Fruit fly (Drosophila melanogaster) whole organism, embryonic: ENCODE results near the gene Parg.
A peak's percentile ranks its signal among the peaks of the same experiment; 100 is the strongest.

Experiments used
- Ada2b ChIP-seq: fragments of 200-800 bp; sonication (Bioruptor generic); IDR thresholded peaks from 2 replicates; pipeline ENCODE4 v1.3.6; 2022; ENCODE audit warnings: missing biosample characterization, missing genetic modification characterization
- CG10209 ChIP-seq: fragments of 200-800 bp; sonication (Bioruptor generic); optimal IDR thresholded peaks from 3 replicates; lab custom pipeline; 2017; ENCODE audit warnings: missing biosample characterization, mild to moderate bottlenecking, missing genetic modification characterization, missing genetic modification reagents
- CG10654 ChIP-seq: fragments of 200-800 bp; sonication (Bioruptor generic); optimal IDR thresholded peaks from 2 replicates; lab custom pipeline; 2016; ENCODE audit warnings: missing biosample characterization, missing genetic modification characterization
- CG11504 ChIP-seq: fragments of 200-800 bp; sonication (Bioruptor generic); optimal IDR thresholded peaks from 3 replicates; lab custom pipeline; 2019; ENCODE audit warnings: missing biosample characterization, mild to moderate bottlenecking, missing genetic modification characterization, moderate library complexity
- CG15011 ChIP-seq: fragments of 200-800 bp; sonication (Bioruptor generic); optimal IDR thresholded peaks from 3 replicates; lab custom pipeline; 2018; ENCODE audit warnings: missing biosample characterization, mild to moderate bottlenecking, missing genetic modification characterization
- CG15514 ChIP-seq: fragments of 200-800 bp; sonication (Bioruptor generic); optimal IDR thresholded peaks from 3 replicates; lab custom pipeline; 2017; ENCODE audit warnings: missing biosample characterization, missing genetic modification characterization, mild to moderate bottlenecking, moderate library complexity, missing genetic modification reagents
- CG17361 ChIP-seq: fragments of 200-800 bp; sonication (Bioruptor generic); IDR thresholded peaks from 3 replicates; pipeline ENCODE4 v1.3.6; 2022; ENCODE audit warnings: missing biosample characterization, missing genetic modification characterization
- CG2120 ChIP-seq: fragments of 200-800 bp; sonication (Bioruptor generic); optimal IDR thresholded peaks from 3 replicates; lab custom pipeline; 2016; ENCODE audit warnings: missing biosample characterization, missing genetic modification characterization
- CG32532 ChIP-seq: fragments of 200-800 bp; sonication (Bioruptor generic); IDR thresholded peaks from 2 replicates; pipeline ENCODE4 v1.3.6; 2022; ENCODE audit warnings: missing biosample characterization, missing genetic modification characterization
- CG5180 ChIP-seq: fragments of 200-800 bp; sonication (Bioruptor generic); optimal IDR thresholded peaks from 3 replicates; lab custom pipeline; 2017; ENCODE audit warnings: missing biosample characterization, missing genetic modification characterization, mild to moderate bottlenecking, moderate library complexity, missing genetic modification reagents
- CG6791 ChIP-seq: fragments of 200-800 bp; sonication (Bioruptor generic); IDR thresholded peaks from 3 replicates; pipeline ENCODE4 v1.3.6; 2022; ENCODE audit warnings: missing biosample characterization, missing genetic modification characterization; ENCODE audit not compliant: partially characterized antibody
- CG9727 ChIP-seq: fragments of 200-800 bp; sonication (Bioruptor generic); optimal IDR thresholded peaks from 3 replicates; lab custom pipeline; 2017; ENCODE audit warnings: missing biosample characterization, mild to moderate bottlenecking, missing genetic modification characterization
- CG9932 ChIP-seq: fragments of 200-800 bp; sonication (Bioruptor generic); IDR thresholded peaks from 2 replicates; pipeline ENCODE4 v1.3.6; 2022; ENCODE audit warnings: missing biosample characterization, missing genetic modification characterization
- Dek ChIP-seq: fragments of 200-800 bp; sonication (Bioruptor generic); optimal IDR thresholded peaks from 3 replicates; lab custom pipeline; 2019; ENCODE audit warnings: missing biosample characterization, mild to moderate bottlenecking, missing genetic modification characterization, moderate library complexity
- Drgx ChIP-seq: fragments of 200-800 bp; sonication (Bioruptor generic); IDR thresholded peaks from 2 replicates; pipeline ENCODE4 v1.3.6; 2022; ENCODE audit warnings: missing biosample characterization, missing genetic modification characterization
- Ets97D ChIP-seq: fragments of 200-800 bp; sonication (Bioruptor generic); optimal IDR thresholded peaks from 3 replicates; lab custom pipeline; 2016; ENCODE audit warnings: missing biosample characterization, missing genetic modification characterization
- Fer2 ChIP-seq: fragments of 200-800 bp; sonication (Bioruptor generic); optimal IDR thresholded peaks from 2 replicates; lab custom pipeline; 2018; ENCODE audit warnings: missing biosample characterization, mild to moderate bottlenecking, missing genetic modification characterization, moderate library complexity
- GATAe ChIP-seq: fragments of 200-800 bp; sonication (Bioruptor generic); conservative IDR thresholded peaks from 2 replicates; pipeline ENCODE4 v1.3.6; 2022; ENCODE audit warnings: missing biosample characterization, missing genetic modification characterization
- H15 ChIP-seq: fragments of 200-800 bp; sonication (Bioruptor generic); IDR thresholded peaks from 3 replicates; pipeline ENCODE4 v1.3.6; 2022; ENCODE audit warnings: missing biosample characterization, missing genetic modification characterization
- Hmx ChIP-seq: fragments of 200-800 bp; sonication (Bioruptor generic); optimal IDR thresholded peaks from 2 replicates; lab custom pipeline; 2016; ENCODE audit warnings: missing biosample characterization, missing genetic modification characterization
- Meics ChIP-seq: fragments of 200-800 bp; sonication (Bioruptor generic); optimal IDR thresholded peaks from 2 replicates; lab custom pipeline; 2017; ENCODE audit warnings: missing biosample characterization, mild to moderate bottlenecking, missing genetic modification characterization
- Mrtf ChIP-seq: fragments of 200-800 bp; sonication (Bioruptor generic); IDR thresholded peaks from 3 replicates; pipeline ENCODE4 v1.3.6; 2022; ENCODE audit warnings: missing biosample characterization, missing genetic modification characterization
- Poxn ChIP-seq: fragments of 200-800 bp; sonication (Bioruptor generic); IDR thresholded peaks from 2 replicates; pipeline ENCODE4 v1.3.6; 2022; ENCODE audit warnings: missing biosample characterization, missing genetic modification characterization
- Sox102F ChIP-seq: fragments of 200-800 bp; sonication (Bioruptor generic); optimal IDR thresholded peaks from 2 replicates; lab custom pipeline; 2018; ENCODE audit warnings: missing biosample characterization, mild to moderate bottlenecking, missing genetic modification characterization, moderate library complexity
- Tbp ChIP-seq: fragments of >200 bp; optimal IDR thresholded peaks from 2 replicates; lab custom pipeline; 2018; ENCODE audit warnings: missing biosample characterization, missing genetic modification characterization
- Usf ChIP-seq: fragments of 200-800 bp; sonication (Bioruptor generic); optimal IDR thresholded peaks from 2 replicates; lab custom pipeline; 2017; ENCODE audit warnings: missing genotype, missing biosample characterization, missing genetic modification characterization
- ase ChIP-seq: fragments of 200-800 bp; sonication (Bioruptor generic); IDR thresholded peaks from 3 replicates; pipeline ENCODE4 v1.3.6; 2022; ENCODE audit warnings: missing biosample characterization, missing genetic modification characterization
- bcd ChIP-seq: fragments of 200-800 bp; sonication (Bioruptor generic); optimal IDR thresholded peaks from 2 replicates; lab custom pipeline; 2017; ENCODE audit warnings: missing biosample characterization, mild to moderate bottlenecking, missing genetic modification characterization
- cad ChIP-seq: fragments of >200 bp; optimal IDR thresholded peaks from 2 replicates; lab custom pipeline; 2017; ENCODE audit warnings: missing biosample characterization, missing genetic modification characterization
- chn ChIP-seq: fragments of 200-800 bp; sonication (Bioruptor generic); optimal IDR thresholded peaks from 2 replicates; lab custom pipeline; 2016; ENCODE audit warnings: missing biosample characterization, missing genetic modification characterization
- croc ChIP-seq: fragments of 200-800 bp; sonication (Bioruptor generic); conservative IDR thresholded peaks from 3 replicates; pipeline ENCODE4 v1.3.6; 2022; ENCODE audit warnings: missing biosample characterization, missing genetic modification characterization
- cwo ChIP-seq: fragments of 200-800 bp; sonication (Bioruptor generic); optimal IDR thresholded peaks from 3 replicates; lab custom pipeline; 2017; ENCODE audit warnings: missing biosample characterization, missing genetic modification characterization, mild to moderate bottlenecking, moderate library complexity, missing genetic modification reagents
- dm ChIP-seq: fragments of 200-800 bp; sonication (Bioruptor generic); optimal IDR thresholded peaks from 3 replicates; lab custom pipeline; 2016; ENCODE audit warnings: missing biosample characterization, missing genetic modification characterization
- ems ChIP-seq: fragments of 200-800 bp; sonication (Bioruptor generic); optimal IDR thresholded peaks from 3 replicates; lab custom pipeline; 2016; ENCODE audit warnings: missing biosample characterization, missing genetic modification characterization
- ewg ChIP-seq: fragments of 200-800 bp; sonication (Bioruptor generic); optimal IDR thresholded peaks from 3 replicates; lab custom pipeline; 2017; ENCODE audit warnings: mild to moderate bottlenecking, missing biosample characterization, missing genetic modification reagents, missing genetic modification characterization
- gem ChIP-seq: fragments of 200-800 bp; sonication (Bioruptor generic); optimal IDR thresholded peaks from 2 replicates; lab custom pipeline; 2019; ENCODE audit warnings: missing biosample characterization, mild to moderate bottlenecking, missing genetic modification characterization, moderate library complexity
- her ChIP-seq: fragments of 200-800 bp; sonication (Bioruptor generic); optimal IDR thresholded peaks from 2 replicates; lab custom pipeline; 2016; ENCODE audit warnings: missing biosample characterization, missing genetic modification characterization
- hth ChIP-seq: fragments of >200 bp; optimal IDR thresholded peaks from 2 replicates; lab custom pipeline; 2017; ENCODE audit warnings: inconsistent platforms
- ken ChIP-seq: fragments of 200-800 bp; sonication (Bioruptor generic); IDR thresholded peaks from 3 replicates; pipeline ENCODE4 v1.3.6; 2022; ENCODE audit warnings: missing biosample characterization, missing genetic modification characterization
- luna ChIP-seq: fragments of 200-800 bp; sonication (Bioruptor generic); optimal IDR thresholded peaks from 2 replicates; lab custom pipeline; 2016; ENCODE audit warnings: missing biosample characterization, missing genetic modification characterization
- mirr ChIP-seq: fragments of 200-800 bp; sonication (Bioruptor generic); optimal IDR thresholded peaks from 3 replicates; lab custom pipeline; 2018; ENCODE audit warnings: missing biosample characterization, mild to moderate bottlenecking, missing genetic modification characterization
- mld ChIP-seq: fragments of 200-800 bp; sonication (Bioruptor generic); IDR thresholded peaks from 3 replicates; pipeline ENCODE4 v1.3.6; 2022; ENCODE audit warnings: missing biosample characterization, missing genetic modification characterization; ENCODE audit not compliant: partially characterized antibody
- otp ChIP-seq: fragments of 200-800 bp; sonication (Bioruptor generic); IDR thresholded peaks from 3 replicates; pipeline ENCODE4, ENCODE4 v1.3.6; 2022; ENCODE audit warnings: missing biosample characterization, missing genetic modification characterization
- prd ChIP-seq, 3 experiments: fragments of >200 bp in 2 of 3; fragments of 200-800 bp in 1 of 3; sonication (Bioruptor generic) in 1 of 3; optimal IDR thresholded peaks in 2 of 3; IDR thresholded peaks in 1 of 3; 2 replicates in 2 of 3; 3 replicates in 1 of 3; pipeline versions ENCODE4 v1.3.6 to Lab custom; 2017 to 2022; ENCODE audit warnings: missing biosample characterization in 1 of 3, missing genetic modification characterization in 1 of 3
- tll ChIP-seq, 2 experiments: fragments of 200-800 bp in 1 of 2; fragments of >200 bp in 1 of 2; sonication (Bioruptor generic) in 1 of 2; optimal IDR thresholded peaks; 2 replicates each; lab custom pipeline; 2017 to 2019; ENCODE audit warnings: missing biosample characterization in 2 of 2, missing genetic modification characterization in 2 of 2, mild to moderate bottlenecking in 1 of 2, moderate library complexity in 1 of 2
- tup ChIP-seq: fragments of 200-800 bp; sonication (Bioruptor generic); optimal IDR thresholded peaks from 2 replicates; lab custom pipeline; 2016; ENCODE audit warnings: missing biosample characterization, mild to moderate bottlenecking, missing genetic modification characterization, moderate library complexity
- unpg ChIP-seq: fragments of 200-800 bp; sonication (Bioruptor generic); optimal IDR thresholded peaks from 3 replicates; lab custom pipeline; 2018; ENCODE audit warnings: missing biosample characterization, mild to moderate bottlenecking, missing genetic modification characterization, moderate library complexity
- zfh1 ChIP-seq: fragments of 200-800 bp; sonication (Bioruptor generic); IDR thresholded peaks from 3 replicates; pipeline ENCODE4 v1.3.6; 2022; ENCODE audit warnings: missing biosample characterization, missing genetic modification characterization

Parg gene

DNA sequence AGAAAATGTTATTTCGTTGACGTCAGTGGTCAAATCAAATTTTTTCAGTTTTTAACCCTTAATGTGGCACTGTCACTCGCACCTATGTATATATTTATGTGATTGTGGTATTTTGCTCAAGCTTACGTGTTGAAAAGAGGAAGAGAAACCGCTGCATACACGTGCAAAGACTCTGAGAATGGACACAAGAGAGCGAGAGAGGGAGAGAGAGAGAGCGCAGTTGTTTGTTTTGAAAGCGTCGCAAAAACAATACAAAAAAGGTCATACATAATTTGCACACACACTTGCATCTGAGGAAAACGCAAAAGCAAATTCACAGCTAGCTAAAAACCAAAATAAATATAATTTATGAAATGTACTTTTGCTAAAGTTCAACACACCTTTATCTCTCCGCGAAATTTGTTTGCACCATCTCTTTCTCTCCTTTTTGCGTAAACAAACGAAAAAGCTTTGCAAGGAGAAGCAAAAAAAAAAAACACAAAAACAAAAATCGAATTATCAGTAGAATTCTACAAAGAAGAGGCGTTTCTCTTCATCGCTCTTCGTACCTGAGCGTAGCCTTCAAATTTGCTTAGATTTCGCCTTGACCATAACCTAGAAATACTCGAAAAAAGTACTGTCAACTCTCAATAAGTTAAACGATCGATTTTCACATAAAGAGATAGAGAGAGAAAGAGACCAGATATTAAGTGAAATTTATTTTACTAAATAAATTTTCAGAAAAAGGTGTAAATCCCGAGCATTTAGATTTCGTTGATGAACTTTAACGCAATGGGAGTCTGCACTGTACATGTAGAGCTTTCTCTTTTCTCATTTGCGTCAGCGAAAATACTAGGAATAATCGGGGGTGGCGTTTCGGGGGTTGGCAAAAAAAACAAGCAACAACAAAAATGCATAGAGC lies 1.0 kb upstream of the Parg start (continued):
- TF ChIP-seq Usf: peak; percentile 11
- TF ChIP-seq unpg (GFP tag; lab: Kevin White, UChicago): peak; percentile 1
- no peak for TF ChIP-seq Ets97D
- TF ChIP-seq CG15011: no peak
- TF ChIP-seq H15 (GFP tag; lab: Robert Waterston, UW): peak; percentile 33; the same call in 1 of the 3 replicates
- TF ChIP-seq Fer2 (tag; lab: Kevin White, UChicago): no peak
- peak; percentile 17 for TF ChIP-seq Sox102F (GFP tag; lab: Kevin White, UChicago)
- peak; percentile 37 for TF ChIP-seq CG9727 (GFP tag; lab: Kevin White, UChicago)
- peak; percentile 89 for TF ChIP-seq CG9932 (GFP tag; lab: Robert Waterston, UW)
- TF ChIP-seq CG15514 (GFP tag; lab: Kevin White, UChicago): peak; percentile 33
- TF ChIP-seq Tbp (GFP tag; lab: Kevin White, UChicago): no peak
- peak; percentile 39 for TF ChIP-seq Hmx (GFP tag; lab: Kevin White, UChicago)
- no peak for TF ChIP-seq prd (optimal IDR thresholded peaks at IDR 0.05; lab: Kevin White, UChicago)
- TF ChIP-seq prd (GFP tag; IDR thresholded peaks at IDR 0.05; lab: Robert Waterston, UW): peak; percentile 64; the same call in 2 of the 3 replicates
- no peak for TF ChIP-seq ase
- TF ChIP-seq Dek (tag; lab: Kevin White, UChicago): peak; percentile 59
- TF ChIP-seq luna: no peak
- peak; percentile 70; the same call in 2 of the 3 replicates for TF ChIP-seq ken (GFP tag; lab: Robert Waterston, UW)
- TF ChIP-seq CG10654 (GFP tag; lab: Kevin White, UChicago): no peak
- peak; percentile 9 for TF ChIP-seq her (GFP tag; lab: Kevin White, UChicago)
- no peak for TF ChIP-seq ems
- peak; percentile 83 for TF ChIP-seq CG32532 (GFP tag; lab: Robert Waterston, UW)
- no peak for TF ChIP-seq tup
- TF ChIP-seq gem (tag; lab: Kevin White, UChicago): peak; percentile 46
- TF ChIP-seq bcd (GFP tag; lab: Kevin White, UChicago): peak; percentile 27
- TF ChIP-seq ewg: no peak
- TF ChIP-seq Ada2b (GFP tag; lab: Robert Waterston, UW): peak; percentile 61
- no peak for TF ChIP-seq cad
- no peak for TF ChIP-seq tll (GFP tag; optimal IDR thresholded peaks at IDR 0.05; lab: Kevin White, UChicago)
- TF ChIP-seq cwo (GFP tag; lab: Kevin White, UChicago): peak; percentile 67
- TF ChIP-seq CG6791 (GFP tag; lab: Robert Waterston, UW): no peak
- TF ChIP-seq CG11504 (tag; lab: Kevin White, UChicago): peak; percentile 40
- TF ChIP-seq dm (GFP tag; lab: Kevin White, UChicago): no peak
- no peak; the same call in 1 of the 2 replicates for TF ChIP-seq Poxn (GFP tag; lab: Robert Waterston, UW)
- TF ChIP-seq GATAe (GFP tag; lab: Robert Waterston, UW): no peak
- TF ChIP-seq CG5180 (GFP tag; lab: Kevin White, UChicago): no peak
- TF ChIP-seq CG2120 (GFP tag; lab: Kevin White, UChicago): peak; percentile 88
- TF ChIP-seq CG17361: no peak
- TF ChIP-seq CG10209 (GFP tag; lab: Kevin White, UChicago): no peak
- peak; percentile 56 for TF ChIP-seq Meics (GFP tag; lab: Kevin White, UChicago)
- TF ChIP-seq mld: no peak
- TF ChIP-seq otp (GFP tag; lab: Robert Waterston, UW): 0 out of 3 replicates have a peak, but pooled peaks have one; percentile 22
- TF ChIP-seq zfh1 (GFP tag; lab: Robert Waterston, UW): peak; percentile 46; the same call in 2 of the 3 replicates
- TF ChIP-seq chn (GFP tag; lab: Kevin White, UChicago): peak; percentile 2
- TF ChIP-seq Mrtf (GFP tag; lab: Robert Waterston, UW): no peak; the same call in 2 of the 3 replicates
- TF ChIP-seq Drgx (GFP tag; lab: Robert Waterston, UW): peak; percentile 65
- TF ChIP-seq hth (lab: Kevin White, UChicago): no peak
- TF ChIP-seq mirr (GFP tag; lab: Kevin White, UChicago): no peak
- TF ChIP-seq croc: no peak
